Fruit fly (Drosophila melanogaster) whole organism, embryonic: ENCODE measurements around the gene Arp2.

ENCODE experiments used
- Aef1 ChIP-seq: fragments of 200-800 bp; sonication (Bioruptor generic); IDR thresholded peaks from 3 replicates; pipeline ENCODE4 v1.3.6; 2022; ENCODE audit warnings: missing biosample characterization, missing genetic modification characterization
- CG6654 ChIP-seq: fragments of 200-800 bp; sonication (Bioruptor generic); optimal IDR thresholded peaks from 2 replicates; lab custom pipeline; 2017; ENCODE audit warnings: missing biosample characterization, mild to moderate bottlenecking, missing genetic modification characterization
- HLH3B ChIP-seq: fragments of 200-800 bp; sonication (Bioruptor generic); IDR thresholded peaks from 2 replicates; pipeline ENCODE4 v1.3.6; 2022; ENCODE audit warnings: missing biosample characterization, missing genetic modification characterization
- NC2α ChIP-seq: fragments of 200-800 bp; sonication (Bioruptor generic); optimal IDR thresholded peaks from 2 replicates; lab custom pipeline; 2016; ENCODE audit warnings: missing biosample characterization, missing genetic modification characterization
- insv ChIP-seq, 2 experiments: fragments of 200-800 bp; sonication (Bioruptor generic); optimal IDR thresholded peaks; 3 replicates each; lab custom pipeline; 2016 to 2018; ENCODE audit warnings: missing biosample characterization in 2 of 2, missing genetic modification characterization in 2 of 2
- lmd ChIP-seq: fragments of 200-800 bp; sonication (Bioruptor generic); IDR thresholded peaks from 2 replicates; pipeline ENCODE4 v1.3.6; 2022; ENCODE audit warnings: missing biosample characterization, missing genetic modification characterization

- TF ChIP-seq lmd (GFP tag; lab: Robert Waterston, UW) (no peak), CG6654 (GFP tag; lab: Kevin White, UChicago) (no peak), Aef1 (GFP tag; lab: Robert Waterston, UW) (no peak), HLH3B (GFP tag; lab: Robert Waterston, UW) (no peak), insv (GFP tag; optimal IDR thresholded peaks at IDR 0.05; lab: Kevin White, UChicago) (no peak), NC2α (GFP tag; lab: Kevin White, UChicago) (no peak)
Measured at dm6 chrX:16596250-16596793, 42.6 kb upstream of the Arp2 start.
